Fruit fly (Drosophila melanogaster) whole organism: ENCODE measurements around the gene nAChRalpha5.

Source experiments
- CG8478 ChIP-seq: fragments of >200 bp; optimal IDR thresholded peaks from 2 replicates; lab custom pipeline; 2018; ENCODE audit warnings: inconsistent platforms
- Dll ChIP-seq: fragments of >200 bp; optimal IDR thresholded peaks from 2 replicates; lab custom pipeline; 2017
- EcR ChIP-seq, 2 experiments: fragments of >200 bp; optimal IDR thresholded peaks; 2 replicates each; lab custom pipeline; 2017; ENCODE audit warnings: missing biosample characterization in 2 of 2, missing genetic modification characterization in 2 of 2, missing genetic modification reagents in 2 of 2
- pan ChIP-seq: fragments of >200 bp; optimal IDR thresholded peaks from 2 replicates; lab custom pipeline; 2017
- usp ChIP-seq: fragments of >200 bp; optimal IDR thresholded peaks from 2 replicates; lab custom pipeline; 2017; ENCODE audit warnings: missing biosample characterization, missing genetic modification characterization, mixed read lengths

DNA sequence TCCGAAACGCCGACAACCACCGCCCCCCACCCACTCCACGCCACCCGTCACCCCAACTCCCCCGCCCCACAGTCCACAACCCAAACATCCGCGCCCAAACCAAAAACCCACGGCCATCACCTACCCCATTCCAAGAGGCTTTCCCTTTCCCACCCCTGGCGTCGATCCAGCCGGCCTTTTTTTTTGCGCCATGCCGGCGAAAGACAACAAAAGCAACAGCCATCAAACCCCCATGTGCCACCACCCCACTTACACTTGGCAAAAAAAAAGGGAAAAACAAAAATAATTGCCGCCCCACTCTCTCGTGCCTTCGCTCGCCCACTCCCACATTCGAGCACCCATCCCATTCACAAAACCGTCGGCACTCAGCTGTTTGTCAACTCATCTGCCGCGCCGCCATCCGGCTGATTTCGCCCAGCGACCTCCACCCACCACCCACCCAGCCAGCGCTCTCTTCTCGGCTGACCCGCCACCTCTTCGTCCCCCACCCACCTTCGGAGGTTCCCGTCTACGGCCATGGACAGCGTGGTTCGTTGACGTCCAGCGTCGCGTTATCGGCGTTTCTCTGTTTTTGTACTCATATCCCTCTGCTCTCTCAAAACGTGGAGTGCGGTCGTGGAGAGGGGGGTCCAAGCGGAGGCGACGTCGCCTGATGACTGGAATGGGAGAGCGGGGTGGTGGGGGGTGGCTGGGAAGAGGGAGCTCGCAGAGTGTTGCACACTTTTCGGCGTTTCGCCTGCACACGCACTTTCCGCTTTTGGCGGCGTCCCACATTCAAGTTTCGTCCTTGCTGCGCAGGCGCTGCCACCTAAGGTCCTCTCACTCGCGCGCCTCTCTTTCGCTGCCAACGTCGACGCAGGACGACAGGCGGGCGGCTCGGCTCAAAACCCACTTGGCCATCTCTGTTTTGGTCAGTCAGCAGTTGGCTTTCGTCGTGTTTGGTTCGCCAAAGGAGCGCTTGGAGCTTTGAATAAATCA lies 93.9 kb downstream of the nAChRalpha5 start:
- TF ChIP-seq pan (no peak), Dll (no peak), EcR (GFP tag; optimal IDR thresholded peaks at IDR 0.05; lab: Kevin White, UChicago) (peak in 1 of 2 experiments; percentile 54), usp (no peak), CG8478 (lab: Kevin White, UChicago) (no peak)
